Worm (Caenorhabditis elegans) whole organism, L3 larva: ENCODE measurements around the gene Y116A8C.43.

ENCODE experiments used
- ama-1 ChIP-seq: fragments of 150-350 bp; optimal IDR thresholded peaks from 2 replicates; lab custom pipeline; 2018
- ceh-28 ChIP-seq: fragments of 150-350 bp; optimal IDR thresholded peaks from 2 replicates; lab custom pipeline; 2014; ENCODE audit warnings: missing biosample characterization, missing genetic modification reagents, missing genetic modification characterization
- ceh-82 ChIP-seq: fragments of 150-350 bp; optimal IDR thresholded peaks from 2 replicates; lab custom pipeline; 2014; ENCODE audit warnings: missing biosample characterization, missing genetic modification characterization
- ceh-9 ChIP-seq: sonication (generic microtip); optimal IDR thresholded peaks from 2 replicates; lab custom pipeline; 2018; ENCODE audit warnings: missing biosample characterization, missing genetic modification characterization
- egl-27 ChIP-seq: sonication (generic microtip); optimal IDR thresholded peaks from 4 replicates; lab custom pipeline; 2017; ENCODE audit warnings: missing biosample characterization, missing genetic modification reagents, missing genetic modification characterization
- elt-1 ChIP-seq: fragments of 150-350 bp; optimal IDR thresholded peaks from 2 replicates; lab custom pipeline; 2014; ENCODE audit warnings: missing biosample characterization, missing genetic modification characterization
- elt-3 ChIP-seq, 3 experiments: fragments of 150-350 bp in 1 of 3; sonication (generic microtip) in 2 of 3; optimal IDR thresholded peaks; 2 replicates in 2 of 3; 4 replicates in 1 of 3; lab custom pipeline; 2014 to 2017; ENCODE audit warnings: missing biosample characterization in 3 of 3, missing genetic modification characterization in 3 of 3
- nhr-23 ChIP-seq: fragments of 150-350 bp; optimal IDR thresholded peaks from 2 replicates; lab custom pipeline; 2014; ENCODE audit warnings: missing biosample characterization, missing genetic modification reagents, missing genetic modification characterization
- nhr-237 ChIP-seq: fragments of 150-350 bp; optimal IDR thresholded peaks from 2 replicates; lab custom pipeline; 2014; ENCODE audit warnings: missing biosample characterization, missing genetic modification characterization
- pqm-1 ChIP-seq: fragments of 150-350 bp; optimal IDR thresholded peaks from 2 replicates; lab custom pipeline; 2017; ENCODE audit warnings: missing biosample characterization, missing genetic modification characterization, inconsistent platforms
- tbx-2 ChIP-seq: sonication (generic microtip); optimal IDR thresholded peaks from 2 replicates; lab custom pipeline; 2016; ENCODE audit warnings: mild to moderate bottlenecking, missing genetic modification characterization, missing compliant biosample characterization
- unc-62 ChIP-seq: fragments of 150-350 bp; sonication (generic microtip); optimal IDR thresholded peaks from 4 replicates; lab custom pipeline; 2014; ENCODE audit warnings: missing biosample characterization, missing genetic modification reagents, missing genetic modification characterization
- ztf-11 ChIP-seq: fragments of 150-350 bp; optimal IDR thresholded peaks from 2 replicates; lab custom pipeline; 2014; ENCODE audit warnings: missing biosample characterization, missing genetic modification characterization

DNA sequence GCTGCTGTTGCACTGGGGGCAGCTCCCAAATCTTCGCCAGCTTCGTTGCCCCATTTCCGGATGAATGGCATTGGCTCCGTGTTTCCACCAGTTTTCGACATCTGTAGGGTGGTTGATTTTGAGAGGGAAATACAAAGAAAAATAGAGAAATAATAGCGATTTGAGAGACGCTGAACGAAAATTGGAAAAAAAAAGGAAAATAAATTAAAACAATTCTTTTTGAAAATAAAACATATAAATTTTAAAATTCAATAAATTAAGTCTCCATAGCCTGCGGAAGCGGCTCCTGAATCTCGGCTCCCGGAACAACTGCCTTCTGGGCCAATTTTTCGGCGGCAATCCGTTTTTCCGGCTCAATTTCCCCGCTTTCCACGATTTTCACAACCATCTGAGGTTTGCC, 22.2 kb downstream of the Y116A8C.43 start, which contains the start of gene sfa-1:
- TF ChIP-seq unc-62 (GFP tag; lab: Kevin White, UChicago) (no peak), ama-1 (lab: Kevin White, UChicago) (no peak), ceh-82 (tag; lab: Kevin White, UChicago) (no peak), egl-27 (no peak), nhr-23 (no peak), ceh-28 (tag; lab: Kevin White, UChicago) (no peak), elt-1 (tag; lab: Kevin White, UChicago) (no peak), ceh-9 (no peak), elt-3 (tag; optimal IDR thresholded peaks at IDR 0.05; lab: Kevin White, UChicago) (no peak), pqm-1 (tag; lab: Kevin White, UChicago) (no peak), nhr-237 (tag; lab: Kevin White, UChicago) (no peak), ztf-11 (tag; lab: Kevin White, UChicago) (no peak), tbx-2 (tag; lab: Kevin White, UChicago) (no peak)
